Fruit fly (Drosophila melanogaster) whole organism, embryonic: ENCODE data around the gene CG42269.

Source experiments
- BtbVII ChIP-seq: fragments of 200-800 bp; sonication (Bioruptor generic); optimal IDR thresholded peaks from 3 replicates; lab custom pipeline; 2017; ENCODE audit warnings: missing biosample characterization, mild to moderate bottlenecking, missing genetic modification characterization
- CG11247 ChIP-seq: fragments of 200-800 bp; sonication (Bioruptor generic); IDR thresholded peaks from 2 replicates; pipeline ENCODE4 v1.3.6; 2022; ENCODE audit warnings: missing biosample characterization, missing genetic modification characterization
- CG11695 ChIP-seq: fragments of 200-800 bp; sonication (Bioruptor generic); IDR thresholded peaks from 3 replicates; pipeline ENCODE4 v1.3.6; 2022; ENCODE audit warnings: missing biosample characterization, missing genetic modification characterization
- CG12299 ChIP-seq: fragments of 200-800 bp; sonication (Bioruptor generic); optimal IDR thresholded peaks from 2 replicates; lab custom pipeline; 2018; ENCODE audit warnings: missing biosample characterization, mild to moderate bottlenecking, missing genetic modification characterization
- CG1233 ChIP-seq: fragments of 200-800 bp; sonication (Bioruptor generic); optimal IDR thresholded peaks from 4 replicates; lab custom pipeline; 2018; ENCODE audit warnings: missing biosample characterization, mild to moderate bottlenecking, missing genetic modification characterization
- CG12769 ChIP-seq: fragments of 200-800 bp; sonication (Bioruptor generic); optimal IDR thresholded peaks from 2 replicates; lab custom pipeline; 2019; ENCODE audit warnings: missing biosample characterization, mild to moderate bottlenecking, missing genetic modification characterization, moderate library complexity
- CG13894 ChIP-seq: fragments of 200-800 bp; sonication (Bioruptor generic); optimal IDR thresholded peaks from 3 replicates; lab custom pipeline; 2018; ENCODE audit warnings: missing biosample characterization, mild to moderate bottlenecking, missing genetic modification characterization, moderate library complexity
- CG14710 ChIP-seq: fragments of 200-800 bp; sonication (Bioruptor generic); optimal IDR thresholded peaks from 3 replicates; lab custom pipeline; 2019; ENCODE audit warnings: missing biosample characterization, mild to moderate bottlenecking, missing genetic modification characterization, moderate library complexity
- CG17328 ChIP-seq: fragments of 200-800 bp; sonication (Bioruptor generic); IDR thresholded peaks from 2 replicates; pipeline ENCODE4 v1.3.6; 2022; ENCODE audit warnings: missing biosample characterization, missing genetic modification characterization
- CG2116 ChIP-seq: fragments of 200-800 bp; sonication (Bioruptor generic); optimal IDR thresholded peaks from 3 replicates; lab custom pipeline; 2018; ENCODE audit warnings: missing biosample characterization, mild to moderate bottlenecking, missing genetic modification characterization
- CG31224 ChIP-seq: fragments of 200-800 bp; sonication (Bioruptor generic); IDR thresholded peaks from 2 replicates; pipeline ENCODE4 v1.3.6; 2022; ENCODE audit warnings: missing biosample characterization, missing genetic modification characterization
- CG3163 ChIP-seq: fragments of 200-800 bp; sonication (Bioruptor generic); optimal IDR thresholded peaks from 3 replicates; lab custom pipeline; 2016; ENCODE audit warnings: missing biosample characterization, missing genetic modification characterization
- CG34376 ChIP-seq: fragments of 200-800 bp; sonication (Bioruptor generic); optimal IDR thresholded peaks from 2 replicates; lab custom pipeline; 2018; ENCODE audit warnings: missing biosample characterization, mild to moderate bottlenecking, missing genetic modification characterization
- CG6175 ChIP-seq: fragments of 200-800 bp; sonication (Bioruptor generic); IDR thresholded peaks from 3 replicates; pipeline ENCODE4 v1.3.6; 2022; ENCODE audit warnings: missing biosample characterization, missing genetic modification characterization
- CG7963 ChIP-seq: fragments of 200-800 bp; sonication (Bioruptor generic); IDR thresholded peaks from 3 replicates; pipeline ENCODE4 v1.3.6; 2022; ENCODE audit warnings: missing biosample characterization, missing genetic modification characterization; ENCODE audit not compliant: partially characterized antibody
- CG8089 ChIP-seq: fragments of 200-800 bp; sonication (Bioruptor generic); optimal IDR thresholded peaks from 3 replicates; lab custom pipeline; 2016; ENCODE audit warnings: missing biosample characterization, missing genetic modification characterization
- CG8290 ChIP-seq, 3 experiments: fragments of 200-800 bp; sonication (Bioruptor generic); optimal IDR thresholded peaks; 2 replicates each; lab custom pipeline; 2016 to 2019; ENCODE audit warnings: missing biosample characterization in 3 of 3, missing genetic modification characterization in 3 of 3, mild to moderate bottlenecking in 2 of 3, moderate library complexity in 1 of 3
- CTCF ChIP-seq: fragments of 200-800 bp; sonication (Bioruptor generic); optimal IDR thresholded peaks from 2 replicates; lab custom pipeline; 2017; ENCODE audit warnings: missing biosample characterization, mild to moderate bottlenecking, missing genetic modification characterization, moderate library complexity
- Dbx ChIP-seq: fragments of 200-800 bp; sonication (Bioruptor generic); IDR thresholded peaks from 3 replicates; pipeline ENCODE4 v1.3.6; 2022; ENCODE audit warnings: missing biosample characterization, missing genetic modification characterization
- Dref ChIP-seq: fragments of 200-800 bp; sonication (Bioruptor generic); IDR thresholded peaks from 2 replicates; pipeline ENCODE4 v1.3.6; 2022; ENCODE audit warnings: missing biosample characterization, missing genetic modification characterization
- Ets97D ChIP-seq: fragments of 200-800 bp; sonication (Bioruptor generic); optimal IDR thresholded peaks from 3 replicates; lab custom pipeline; 2016; ENCODE audit warnings: missing biosample characterization, missing genetic modification characterization
- Lpt ChIP-seq: fragments of >200 bp; optimal IDR thresholded peaks from 2 replicates; lab custom pipeline; 2018; ENCODE audit warnings: missing biosample characterization, missing genetic modification characterization
- Max ChIP-seq: fragments of 200-800 bp; sonication (Bioruptor generic); optimal IDR thresholded peaks from 2 replicates; lab custom pipeline; 2016; ENCODE audit warnings: missing biosample characterization, mild to moderate bottlenecking, missing genetic modification characterization
- Nf-YC ChIP-seq: fragments of 200-800 bp; optimal IDR thresholded peaks from 3 replicates; lab custom pipeline; 2019; ENCODE audit warnings: missing biosample characterization, mild to moderate bottlenecking, missing genetic modification characterization, moderate library complexity
- Rx ChIP-seq: fragments of 200-800 bp; sonication (Bioruptor generic); IDR thresholded peaks from 2 replicates; pipeline ENCODE4 v1.3.6; 2022; ENCODE audit warnings: missing biosample characterization, missing genetic modification characterization
- Scr ChIP-seq: fragments of 200-800 bp; sonication (Bioruptor generic); IDR thresholded peaks from 2 replicates; pipeline ENCODE4 v1.3.6; 2022; ENCODE audit warnings: missing biosample characterization, missing genetic modification characterization; ENCODE audit not compliant: partially characterized antibody
- Side ChIP-seq: fragments of 200-800 bp; sonication (Bioruptor generic); optimal IDR thresholded peaks from 2 replicates; lab custom pipeline; 2016; ENCODE audit warnings: missing biosample characterization, missing genetic modification characterization
- Spps ChIP-seq: fragments of 200-800 bp; sonication (Bioruptor generic); optimal IDR thresholded peaks from 2 replicates; lab custom pipeline; 2018; ENCODE audit warnings: missing biosample characterization, mild to moderate bottlenecking, missing genetic modification characterization
- Ssrp ChIP-seq: fragments of 200-800 bp; sonication (Bioruptor generic); optimal IDR thresholded peaks from 2 replicates; lab custom pipeline; 2018; ENCODE audit warnings: missing biosample characterization, mild to moderate bottlenecking, missing genetic modification characterization, moderate library complexity
- Usf ChIP-seq: fragments of 200-800 bp; sonication (Bioruptor generic); optimal IDR thresholded peaks from 2 replicates; lab custom pipeline; 2017; ENCODE audit warnings: missing genotype, missing biosample characterization, missing genetic modification characterization
- ato ChIP-seq: fragments of 200-800 bp; sonication (Bioruptor generic); IDR thresholded peaks from 2 replicates; pipeline ENCODE4 v1.3.6; 2022; ENCODE audit warnings: missing biosample characterization, missing genetic modification characterization; ENCODE audit not compliant: partially characterized antibody
- cg ChIP-seq: fragments of 200-800 bp; sonication (Bioruptor generic); optimal IDR thresholded peaks from 3 replicates; lab custom pipeline; 2019; ENCODE audit warnings: missing biosample characterization, mild to moderate bottlenecking, missing genetic modification characterization, moderate library complexity
- eyg ChIP-seq: fragments of 200-800 bp; sonication (Bioruptor generic); optimal IDR thresholded peaks from 3 replicates; lab custom pipeline; 2016; ENCODE audit warnings: missing biosample characterization, missing genetic modification characterization
- fd102C ChIP-seq: fragments of 200-800 bp; sonication (Bioruptor generic); optimal IDR thresholded peaks from 2 replicates; lab custom pipeline; 2018; ENCODE audit warnings: missing biosample characterization, mild to moderate bottlenecking, missing genetic modification characterization, moderate library complexity
- hbn ChIP-seq: fragments of 200-800 bp; sonication (Bioruptor generic); IDR thresholded peaks from 2 replicates; pipeline ENCODE4 v1.3.6; 2022; ENCODE audit warnings: missing biosample characterization, missing genetic modification characterization; ENCODE audit not compliant: partially characterized antibody
- ind ChIP-seq: fragments of 200-800 bp; sonication (Bioruptor generic); optimal IDR thresholded peaks from 3 replicates; lab custom pipeline; 2016; ENCODE audit warnings: missing biosample characterization, missing genetic modification characterization
- inv ChIP-seq: fragments of 200-800 bp; sonication (Bioruptor generic); IDR thresholded peaks from 2 replicates; pipeline ENCODE4 v1.3.6; 2022; ENCODE audit warnings: missing biosample characterization, missing genetic modification characterization; ENCODE audit not compliant: partially characterized antibody
- kah ChIP-seq: fragments of 200-800 bp; sonication (Bioruptor generic); optimal IDR thresholded peaks from 2 replicates; lab custom pipeline; 2018; ENCODE audit warnings: missing biosample characterization, mild to moderate bottlenecking, missing genetic modification characterization
- lmd ChIP-seq: fragments of 200-800 bp; sonication (Bioruptor generic); IDR thresholded peaks from 2 replicates; pipeline ENCODE4 v1.3.6; 2022; ENCODE audit warnings: missing biosample characterization, missing genetic modification characterization
- mirr ChIP-seq: fragments of 200-800 bp; sonication (Bioruptor generic); optimal IDR thresholded peaks from 3 replicates; lab custom pipeline; 2018; ENCODE audit warnings: missing biosample characterization, mild to moderate bottlenecking, missing genetic modification characterization
- mld ChIP-seq: fragments of 200-800 bp; sonication (Bioruptor generic); IDR thresholded peaks from 3 replicates; pipeline ENCODE4 v1.3.6; 2022; ENCODE audit warnings: missing biosample characterization, missing genetic modification characterization; ENCODE audit not compliant: partially characterized antibody
- pita ChIP-seq: fragments of 200-800 bp; sonication (Bioruptor generic); optimal IDR thresholded peaks from 2 replicates; lab custom pipeline; 2017; ENCODE audit warnings: missing biosample characterization, mild to moderate bottlenecking, missing genetic modification characterization
- pros ChIP-seq: fragments of 200-800 bp; sonication (Bioruptor generic); optimal IDR thresholded peaks from 3 replicates; lab custom pipeline; 2019; ENCODE audit warnings: missing biosample characterization, mild to moderate bottlenecking, missing genetic modification characterization, moderate library complexity
- ranshi ChIP-seq: fragments of 200-800 bp; sonication (Bioruptor generic); IDR thresholded peaks from 2 replicates; pipeline ENCODE4 v1.3.6; 2022; ENCODE audit warnings: missing biosample characterization, missing genetic modification characterization
- rib ChIP-seq: fragments of 200-800 bp; sonication (Bioruptor generic); IDR thresholded peaks from 2 replicates; pipeline ENCODE4 v1.3.6; 2022; ENCODE audit warnings: missing biosample characterization, missing genetic modification characterization
- row ChIP-seq: fragments of 200-800 bp; sonication (Bioruptor generic); IDR thresholded peaks from 3 replicates; pipeline ENCODE4 v1.3.6; 2022; ENCODE audit warnings: missing biosample characterization, missing genetic modification characterization
- stc ChIP-seq: fragments of 200-800 bp; sonication (Bioruptor generic); IDR thresholded peaks from 2 replicates; pipeline ENCODE4 v1.3.6; 2022; ENCODE audit warnings: missing biosample characterization, missing genetic modification characterization
- tna ChIP-seq: fragments of 200-800 bp; sonication (Bioruptor generic); IDR thresholded peaks from 2 replicates; pipeline ENCODE4 v1.3.6; 2022; ENCODE audit warnings: missing biosample characterization, missing genetic modification characterization; ENCODE audit not compliant: partially characterized antibody
- trh ChIP-seq: fragments of 200-800 bp; sonication (Bioruptor generic); optimal IDR thresholded peaks from 2 replicates; lab custom pipeline; 2016; ENCODE audit warnings: missing biosample characterization, missing genetic modification characterization
- twi ChIP-seq: fragments of 200-800 bp; optimal IDR thresholded peaks from 2 replicates; lab custom pipeline; 2019; ENCODE audit warnings: missing biosample characterization, mild to moderate bottlenecking, missing genetic modification characterization, moderate library complexity
- wor ChIP-seq: fragments of 200-800 bp; sonication (Bioruptor generic); IDR thresholded peaks from 2 replicates; pipeline ENCODE4 v1.3.6; 2022; ENCODE audit warnings: missing biosample characterization, missing genetic modification characterization

Gene CG42269

dm6 chr3L:6094697-6095096, 28.6 kb downstream of the CG42269 start, which contains the start of the genes CG10467 and loj (continued):
- TF ChIP-seq CG1233 (peak; percentile 93), CG8290 (GFP tag; optimal IDR thresholded peaks at IDR 0.05; lab: Kevin White, UChicago) (peak; percentile 90), CG8290 (tag; optimal IDR thresholded peaks at IDR 0.05; lab: Kevin White, UChicago) (peak in 1 of 2 experiments; percentile 67), eyg (GFP tag; lab: Kevin White, UChicago) (no peak), Max (peak; percentile 92), mld (no peak), CG14710 (tag; lab: Kevin White, UChicago) (peak; percentile 97), hbn (GFP tag; lab: Robert Waterston, UW) (peak; percentile 63), CG13894 (peak; percentile 93), rib (GFP tag; lab: Robert Waterston, UW) (peak; percentile 93), Dref (GFP tag; lab: Robert Waterston, UW) (peak; percentile 47), trh (peak; percentile 95), CG6175 (GFP tag; lab: Robert Waterston, UW) (peak; percentile 91), mirr (GFP tag; lab: Kevin White, UChicago) (peak; percentile 53), CG2116 (GFP tag; lab: Kevin White, UChicago) (peak; percentile 85), kah (GFP tag; lab: Kevin White, UChicago) (peak; percentile 81), CG11695 (GFP tag; lab: Robert Waterston, UW) (peak; percentile 89), cg (no peak), BtbVII (peak; percentile 80), Ets97D (GFP tag; lab: Kevin White, UChicago) (peak; percentile 65), stc (GFP tag; lab: Robert Waterston, UW) (peak; percentile 91), CTCF (GFP tag; lab: Kevin White, UChicago) (peak; percentile 30), Ssrp (tag; lab: Kevin White, UChicago) (peak; percentile 98), CG34376 (GFP tag; lab: Kevin White, UChicago) (peak; percentile 75), inv (GFP tag; lab: Robert Waterston, UW) (peak; percentile 64), wor (peak; percentile 95), Scr (GFP tag; lab: Robert Waterston, UW) (peak; percentile 84), Nf-YC (tag; lab: Kevin White, UChicago) (peak; percentile 80), lmd (GFP tag; lab: Robert Waterston, UW) (peak; percentile 98), fd102C (GFP tag; lab: Kevin White, UChicago) (peak; percentile 70), Dbx (GFP tag; lab: Robert Waterston, UW) (peak; percentile 98), ranshi (peak; percentile 98), CG8089 (peak; percentile 68), ato (GFP tag; lab: Robert Waterston, UW) (no peak; the same call in 1 of the 2 replicates), CG17328 (GFP tag; lab: Robert Waterston, UW) (peak; percentile 96), CG7963 (GFP tag; lab: Robert Waterston, UW) (no peak), Spps (tag; lab: Kevin White, UChicago) (peak; percentile 90), CG11247 (peak; percentile 97), tna (no peak), Rx (GFP tag; lab: Robert Waterston, UW) (peak; percentile 94), twi (tag; lab: Kevin White, UChicago) (peak; percentile 94), CG12299 (tag; lab: Kevin White, UChicago) (peak; percentile 81), Usf (peak; percentile 93), Lpt (GFP tag; lab: Kevin White, UChicago) (no peak), Side (GFP tag; lab: Kevin White, UChicago) (peak; percentile 56), CG3163 (GFP tag; lab: Kevin White, UChicago) (peak; percentile 56), CG31224 (GFP tag; lab: Robert Waterston, UW) (peak; percentile 93), ind (peak; percentile 98), CG12769 (tag; lab: Kevin White, UChicago) (no peak), pita (GFP tag; lab: Kevin White, UChicago) (no peak), row (GFP tag; lab: Robert Waterston, UW) (peak; percentile 98), pros (GFP tag; lab: Kevin White, UChicago) (no peak)
